Worm (Caenorhabditis elegans) whole organism, young adult: ENCODE results near the gene ceh-28.

Source experiments
- B0035.1 ChIP-seq: sonication (generic microtip); optimal IDR thresholded peaks from 2 replicates; lab custom pipeline; 2016; ENCODE audit warnings: missing genetic modification characterization, mild to moderate bottlenecking, missing compliant biosample characterization, missing genotype, missing genetic modification reagents
- B0261.1 ChIP-seq: sonication (generic microtip); optimal IDR thresholded peaks from 2 replicates; lab custom pipeline; 2016; ENCODE audit warnings: mild to moderate bottlenecking, missing genetic modification characterization, moderate library complexity, missing compliant biosample characterization
- B0336.3 ChIP-seq: fragments of 200-800 bp; sonication (Bioruptor generic); IDR thresholded peaks from 2 replicates; pipeline ENCODE4 v1.3.6; 2022; ENCODE audit warnings: missing genetic modification characterization, missing compliant biosample characterization
- C17E4.6 ChIP-seq: fragments of 200-800 bp; sonication (Bioruptor generic); IDR thresholded peaks from 2 replicates; pipeline ENCODE4 v1.3.6; 2022; ENCODE audit warnings: missing genetic modification reagents, missing genetic modification characterization, missing compliant biosample characterization
- F10E7.11 ChIP-seq: sonication (generic microtip); optimal IDR thresholded peaks from 2 replicates; lab custom pipeline; 2017; ENCODE audit warnings: mild to moderate bottlenecking, missing genetic modification characterization, moderate library complexity, missing compliant biosample characterization
- F22D6.2 ChIP-seq: sonication (generic microtip); optimal IDR thresholded peaks from 2 replicates; lab custom pipeline; 2016; ENCODE audit warnings: mild to moderate bottlenecking, missing genetic modification characterization, missing compliant biosample characterization
- F23B12.7 ChIP-seq: sonication (generic microtip); optimal IDR thresholded peaks from 2 replicates; lab custom pipeline; 2017; ENCODE audit warnings: missing genetic modification characterization, mild to moderate bottlenecking, missing compliant biosample characterization, antibody characterized with exemption, moderate library complexity; ENCODE audit not compliant: insufficient read depth
- F33H1.4 ChIP-seq: fragments of 200-800 bp; sonication (Bioruptor generic); IDR thresholded peaks from 2 replicates; pipeline ENCODE4 v1.3.6; 2022; ENCODE audit warnings: missing genetic modification reagents, missing genetic modification characterization, missing compliant biosample characterization
- F37B4.10 ChIP-seq: fragments of 200-800 bp; sonication (Bioruptor generic); IDR thresholded peaks from 2 replicates; pipeline ENCODE4 v1.3.6; 2022; ENCODE audit warnings: missing genetic modification characterization, missing compliant biosample characterization
- F39B2.1 ChIP-seq: fragments of 200-800 bp; sonication (Bioruptor generic); IDR thresholded peaks from 2 replicates; pipeline ENCODE4 v1.3.6; 2022; ENCODE audit warnings: missing genetic modification reagents, missing genetic modification characterization, missing compliant biosample characterization
- F49E8.2 ChIP-seq: sonication (generic microtip); optimal IDR thresholded peaks from 3 replicates; lab custom pipeline; 2017; ENCODE audit warnings: missing genetic modification characterization, mild to moderate bottlenecking, missing compliant biosample characterization, antibody characterized with exemption, moderate library complexity; ENCODE audit not compliant: insufficient read depth
- F57A8.1 ChIP-seq: fragments of 200-800 bp; sonication (Bioruptor generic); optimal IDR thresholded peaks from 2 replicates; lab custom pipeline; 2018; ENCODE audit warnings: mild to moderate bottlenecking, missing genetic modification characterization, moderate library complexity, missing compliant biosample characterization
- K12H6.12 ChIP-seq: fragments of 200-800 bp; sonication (Bioruptor generic); optimal IDR thresholded peaks from 2 replicates; lab custom pipeline; 2018; ENCODE audit warnings: mild to moderate bottlenecking, missing genetic modification characterization, missing compliant biosample characterization
- T26A5.8 ChIP-seq: sonication (generic microtip); optimal IDR thresholded peaks from 2 replicates; lab custom pipeline; 2016; ENCODE audit warnings: missing genetic modification characterization, missing compliant biosample characterization
- Y53F4B.3 ChIP-seq: fragments of 200-800 bp; sonication (Bioruptor generic); IDR thresholded peaks from 2 replicates; pipeline ENCODE4 v1.3.6; 2022; ENCODE audit warnings: missing genetic modification reagents, missing genetic modification characterization, missing compliant biosample characterization
- aptf-2 ChIP-seq: fragments of 200-800 bp; sonication (Bioruptor generic); conservative IDR thresholded peaks from 2 replicates; pipeline ENCODE4 v1.3.6; 2022; ENCODE audit warnings: missing genetic modification reagents, missing genetic modification characterization, missing compliant biosample characterization
- aptf-3 ChIP-seq: fragments of 200-800 bp; sonication (Bioruptor generic); IDR thresholded peaks from 2 replicates; pipeline ENCODE4 v1.3.6; 2022; ENCODE audit warnings: missing genetic modification characterization, missing compliant biosample characterization
- atf-7 ChIP-seq: sonication (generic microtip); optimal IDR thresholded peaks from 2 replicates; lab custom pipeline; 2017; ENCODE audit warnings: mild to moderate bottlenecking, missing genetic modification characterization, missing compliant biosample characterization
- attf-3 ChIP-seq: fragments of 200-800 bp; sonication (Bioruptor generic); conservative IDR thresholded peaks from 2 replicates; pipeline ENCODE4 v1.3.6; 2022; ENCODE audit warnings: missing genetic modification reagents, missing genetic modification characterization, missing compliant biosample characterization
- attf-5 ChIP-seq: fragments of 200-800 bp; sonication (Bioruptor generic); optimal IDR thresholded peaks from 2 replicates; lab custom pipeline; 2018; ENCODE audit warnings: mild to moderate bottlenecking, missing genetic modification characterization, missing compliant biosample characterization
- bed-2 ChIP-seq: fragments of 200-800 bp; sonication (Bioruptor generic); IDR thresholded peaks from 2 replicates; pipeline ENCODE4 v1.3.6; 2022; ENCODE audit warnings: missing genetic modification reagents, missing genetic modification characterization, missing compliant biosample characterization
- ceh-100 ChIP-seq: fragments of 200-800 bp; sonication (Bioruptor generic); IDR thresholded peaks from 2 replicates; pipeline ENCODE4 v1.3.6; 2022; ENCODE audit warnings: missing genetic modification reagents, missing genetic modification characterization, missing compliant biosample characterization
- die-1 ChIP-seq: sonication (generic microtip); optimal IDR thresholded peaks from 2 replicates; lab custom pipeline; 2016; ENCODE audit warnings: missing genotype, mild to moderate bottlenecking, missing genetic modification characterization, missing compliant biosample characterization
- dpff-1 ChIP-seq: sonication (generic microtip); optimal IDR thresholded peaks from 2 replicates; lab custom pipeline; 2017; ENCODE audit warnings: mild to moderate bottlenecking, missing genetic modification characterization, missing compliant biosample characterization
- ekl-4 ChIP-seq: fragments of 200-800 bp; sonication (Bioruptor generic); IDR thresholded peaks from 2 replicates; pipeline ENCODE4 v1.3.6; 2022; ENCODE audit warnings: missing genetic modification reagents, missing genetic modification characterization, missing compliant biosample characterization
- fkh-3 ChIP-seq: sonication (generic microtip); optimal IDR thresholded peaks from 2 replicates; lab custom pipeline; 2016; ENCODE audit warnings: mild to moderate bottlenecking, missing genetic modification characterization, missing compliant biosample characterization
- gei-17 ChIP-seq: fragments of 200-800 bp; sonication (Bioruptor generic); optimal IDR thresholded peaks from 2 replicates; lab custom pipeline; 2018; ENCODE audit warnings: mild to moderate bottlenecking, missing genetic modification characterization, missing compliant biosample characterization
- him-1 ChIP-seq: sonication (generic microtip); optimal IDR thresholded peaks from 2 replicates; lab custom pipeline; 2016; ENCODE audit warnings: missing genotype, missing genetic modification reagents, missing genetic modification characterization, missing compliant biosample characterization
- hlh-26 ChIP-seq: fragments of 200-800 bp; sonication (Bioruptor generic); conservative IDR thresholded peaks from 2 replicates; pipeline ENCODE4 v1.3.6; 2022; ENCODE audit warnings: missing genetic modification reagents, missing genetic modification characterization, missing compliant biosample characterization
- hmg-20 ChIP-seq: fragments of 200-800 bp; sonication (Bioruptor generic); IDR thresholded peaks from 2 replicates; pipeline ENCODE4 v1.3.6; 2022; ENCODE audit warnings: missing genetic modification reagents, missing genetic modification characterization, missing compliant biosample characterization
- hsf-1 ChIP-seq: fragments of 200-800 bp; sonication (Bioruptor generic); IDR thresholded peaks from 2 replicates; pipeline ENCODE4 v1.3.6; 2022; ENCODE audit warnings: missing genetic modification reagents, missing genetic modification characterization, missing compliant biosample characterization
- lin-35 ChIP-seq, 3 experiments: fragments of 150-350 bp in 2 of 3; sonication (generic microtip) in 1 of 3; optimal IDR thresholded peaks; 2 replicates each; lab custom pipeline; 2014 to 2018; ENCODE audit warnings: missing biosample characterization in 3 of 3, missing genetic modification characterization in 3 of 3, missing genetic modification reagents in 3 of 3
- lin-40 ChIP-seq: sonication (generic microtip); optimal IDR thresholded peaks from 2 replicates; lab custom pipeline; 2016; ENCODE audit warnings: missing genetic modification characterization, mild to moderate bottlenecking, missing compliant biosample characterization, missing genotype, missing genetic modification reagents
- lin-54 ChIP-seq: fragments of 200-800 bp; sonication (Bioruptor generic); optimal IDR thresholded peaks from 2 replicates; lab custom pipeline; 2018; ENCODE audit warnings: mild to moderate bottlenecking, missing genetic modification characterization, missing compliant biosample characterization
- madf-8 ChIP-seq: fragments of 200-800 bp; sonication (Bioruptor generic); conservative IDR thresholded peaks from 2 replicates; pipeline ENCODE4 v1.3.6; 2022; ENCODE audit warnings: missing genetic modification reagents, missing genetic modification characterization, missing compliant biosample characterization
- mes-4 ChIP-seq: sonication (generic microtip); optimal IDR thresholded peaks from 2 replicates; lab custom pipeline; 2016; ENCODE audit warnings: missing genotype, missing genetic modification characterization, missing compliant biosample characterization
- nfyb-1 ChIP-seq: fragments of 200-800 bp; sonication (Bioruptor generic); IDR thresholded peaks from 2 replicates; pipeline ENCODE4 v1.3.6; 2022; ENCODE audit warnings: missing genetic modification reagents, missing genetic modification characterization, missing compliant biosample characterization
- nhr-80 ChIP-seq: sonication (generic microtip); optimal IDR thresholded peaks from 2 replicates; lab custom pipeline; 2016; ENCODE audit warnings: missing genetic modification characterization, missing compliant biosample characterization
- pha-4 ChIP-seq: fragments of 150-350 bp; sonication (generic microtip); optimal IDR thresholded peaks from 2 replicates; lab custom pipeline; 2014; ENCODE audit warnings: missing biosample characterization, missing genetic modification reagents, missing genetic modification characterization
- rcor-1 ChIP-seq: fragments of 200-800 bp; sonication (Bioruptor generic); IDR thresholded peaks from 2 replicates; pipeline ENCODE4 v1.3.6; 2022; ENCODE audit warnings: missing genetic modification reagents, missing genetic modification characterization, missing compliant biosample characterization
- rec-8 ChIP-seq, 2 experiments: sonication (generic microtip); optimal IDR thresholded peaks; 2 replicates each; lab custom pipeline; 2016; ENCODE audit warnings: mild to moderate bottlenecking in 2 of 2, missing genetic modification characterization in 2 of 2, missing genetic modification reagents in 2 of 2, missing genotype in 2 of 2, missing biosample characterization in 1 of 2, missing compliant biosample characterization in 1 of 2, moderate library complexity in 1 of 2
- repo-1 ChIP-seq: sonication (generic microtip); optimal IDR thresholded peaks from 2 replicates; lab custom pipeline; 2017; ENCODE audit warnings: mild to moderate bottlenecking, missing genetic modification characterization, missing compliant biosample characterization
- sdz-38 ChIP-seq: sonication (generic microtip); optimal IDR thresholded peaks from 2 replicates; lab custom pipeline; 2016; ENCODE audit warnings: missing genotype, missing genetic modification characterization, missing compliant biosample characterization
- sptf-2 ChIP-seq: fragments of 200-800 bp; sonication (Bioruptor generic); optimal IDR thresholded peaks from 2 replicates; lab custom pipeline; 2018; ENCODE audit warnings: mild to moderate bottlenecking, missing genetic modification characterization, missing compliant biosample characterization
- unc-130 ChIP-seq: sonication (generic microtip); optimal IDR thresholded peaks from 2 replicates; lab custom pipeline; 2016; ENCODE audit warnings: missing genetic modification reagents, missing genetic modification characterization, missing compliant biosample characterization
- zfh-2 ChIP-seq: fragments of 200-800 bp; sonication (Bioruptor generic); conservative IDR thresholded peaks from 2 replicates; pipeline ENCODE4 v1.3.6; 2022; ENCODE audit warnings: missing genetic modification reagents, missing genetic modification characterization, missing compliant biosample characterization
- zim-3 ChIP-seq: sonication (generic microtip); optimal IDR thresholded peaks from 2 replicates; lab custom pipeline; 2017; ENCODE audit warnings: mild to moderate bottlenecking, missing genetic modification characterization, moderate library complexity, missing compliant biosample characterization
- ztf-18 ChIP-seq: sonication (generic microtip); optimal IDR thresholded peaks from 2 replicates; lab custom pipeline; 2016; ENCODE audit warnings: missing genotype, mild to moderate bottlenecking, missing genetic modification characterization, missing compliant biosample characterization
- ztf-22 ChIP-seq: fragments of 200-800 bp; sonication (Bioruptor generic); optimal IDR thresholded peaks from 2 replicates; lab custom pipeline; 2018; ENCODE audit warnings: mild to moderate bottlenecking, missing genetic modification characterization, moderate library complexity, missing compliant biosample characterization

ceh-28 gene

ce11 chrX:13038791-13039190, 35.7 kb upstream of the ceh-28 start:
- no peak for TF ChIP-seq lin-54 (GFP tag; lab: Kevin White, UChicago)
- TF ChIP-seq aptf-3 (GFP tag; lab: Robert Waterston, UW), result 0 out of 2 replicates have a peak, but pooled peaks have one; percentile 59
- no peak for TF ChIP-seq repo-1
- TF ChIP-seq sdz-38, result no peak
- no peak for TF ChIP-seq hsf-1 (GFP tag; lab: Robert Waterston, UW)
- no peak for TF ChIP-seq F37B4.10 (GFP tag; lab: Robert Waterston, UW)
- TF ChIP-seq atf-7, result peak; percentile 12
- no peak for TF ChIP-seq unc-130 (GFP tag; lab: Kevin White, UChicago)
- no peak for TF ChIP-seq zfh-2 (GFP tag; lab: Robert Waterston, UW)
- peak in 1 of 3 experiments; percentile 17 for TF ChIP-seq lin-35 (GFP tag; optimal IDR thresholded peaks at IDR 0.05; lab: Kevin White, UChicago)
- TF ChIP-seq zim-3 (tag; lab: Kevin White, UChicago), result no peak
- no peak for TF ChIP-seq F49E8.2 (tag; lab: Kevin White, UChicago)
- TF ChIP-seq nhr-80 (tag; lab: Kevin White, UChicago), result peak; percentile 60
- TF ChIP-seq madf-8 (GFP tag; lab: Robert Waterston, UW), result no peak
- TF ChIP-seq B0336.3 (GFP tag; lab: Robert Waterston, UW), result no peak; the same call in 1 of the 2 replicates
- TF ChIP-seq ceh-100 (GFP tag; lab: Robert Waterston, UW), result no peak
- TF ChIP-seq attf-3 (GFP tag; lab: Robert Waterston, UW), result no peak
- peak; percentile 74; the same call in 1 of the 2 replicates for TF ChIP-seq rcor-1 (GFP tag; lab: Robert Waterston, UW)
- peak; percentile 83 for TF ChIP-seq die-1 (tag; lab: Kevin White, UChicago)
- no peak for TF ChIP-seq dpff-1
- TF ChIP-seq K12H6.12 (tag; lab: Kevin White, UChicago), result no peak
- peak; percentile 40 to 52 for TF ChIP-seq rec-8 (tag; optimal IDR thresholded peaks at IDR 0.05; lab: Kevin White, UChicago)
- peak; percentile 90 for TF ChIP-seq him-1 (tag; lab: Kevin White, UChicago)
- TF ChIP-seq fkh-3, result no peak
- no peak for TF ChIP-seq C17E4.6 (GFP tag; lab: Robert Waterston, UW)
- TF ChIP-seq B0035.1 (tag; lab: Kevin White, UChicago), result peak; percentile 51
- no peak for TF ChIP-seq pha-4 (tag; lab: Kevin White, UChicago)
- TF ChIP-seq attf-5, result no peak
- TF ChIP-seq T26A5.8 (tag; lab: Kevin White, UChicago), result peak; percentile 44
- TF ChIP-seq F10E7.11 (tag; lab: Kevin White, UChicago), result peak; percentile 54
- peak; percentile 60 for TF ChIP-seq F23B12.7
- TF ChIP-seq hmg-20 (GFP tag; lab: Robert Waterston, UW), result 0 out of 2 replicates have a peak, but pooled peaks have one; percentile 44
- no peak for TF ChIP-seq nfyb-1 (GFP tag; lab: Robert Waterston, UW)
- TF ChIP-seq F57A8.1 (GFP tag; lab: Kevin White, UChicago), result no peak
- peak; percentile 62 for TF ChIP-seq ztf-18 (tag; lab: Kevin White, UChicago)
- TF ChIP-seq F22D6.2 (tag; lab: Kevin White, UChicago), result peak; percentile 30
- 0 out of 2 replicates have a peak, but pooled peaks have one; percentile 12 for TF ChIP-seq Y53F4B.3 (GFP tag; lab: Robert Waterston, UW)
- TF ChIP-seq mes-4, result peak; percentile 64
- TF ChIP-seq F39B2.1 (GFP tag; lab: Robert Waterston, UW), result no peak
- no peak for TF ChIP-seq aptf-2 (GFP tag; lab: Robert Waterston, UW)
- TF ChIP-seq hlh-26 (GFP tag; lab: Robert Waterston, UW), result no peak
- TF ChIP-seq F33H1.4, result no peak
- no peak for TF ChIP-seq gei-17 (GFP tag; lab: Kevin White, UChicago)
- no peak for TF ChIP-seq bed-2 (GFP tag; lab: Robert Waterston, UW)
- TF ChIP-seq ekl-4, result no peak
- peak; percentile 83 for TF ChIP-seq B0261.1 (tag; lab: Kevin White, UChicago)
- peak; percentile 53 for TF ChIP-seq sptf-2 (GFP tag; lab: Kevin White, UChicago)
- TF ChIP-seq lin-40 (tag; lab: Kevin White, UChicago), result peak; percentile 56
- no peak for TF ChIP-seq ztf-22
